Fruit fly (Drosophila melanogaster) whole organism, embryonic: Measurements from ENCODE around the gene swa.
A peak's percentile ranks its signal among the peaks of the same experiment; 100 is the strongest.

Source experiments
- B-H1 ChIP-seq: fragments of 200-800 bp; sonication (Bioruptor generic); IDR thresholded peaks from 3 replicates; pipeline ENCODE4 v1.3.6; 2022; ENCODE audit warnings: missing biosample characterization, missing genetic modification characterization
- Bteb2 ChIP-seq: fragments of 200-800 bp; sonication (Bioruptor generic); optimal IDR thresholded peaks from 2 replicates; lab custom pipeline; 2016; ENCODE audit warnings: missing biosample characterization, missing genetic modification characterization
- C15 ChIP-seq: fragments of 200-800 bp; sonication (Bioruptor generic); IDR thresholded peaks from 3 replicates; pipeline ENCODE4 v1.3.6; 2022; ENCODE audit warnings: missing biosample characterization, missing genetic modification characterization
- CG10209 ChIP-seq: fragments of 200-800 bp; sonication (Bioruptor generic); optimal IDR thresholded peaks from 3 replicates; lab custom pipeline; 2017; ENCODE audit warnings: missing biosample characterization, mild to moderate bottlenecking, missing genetic modification characterization, missing genetic modification reagents
- CG10654 ChIP-seq: fragments of 200-800 bp; sonication (Bioruptor generic); optimal IDR thresholded peaks from 2 replicates; lab custom pipeline; 2016; ENCODE audit warnings: missing biosample characterization, missing genetic modification characterization
- CG13894 ChIP-seq: fragments of 200-800 bp; sonication (Bioruptor generic); optimal IDR thresholded peaks from 3 replicates; lab custom pipeline; 2018; ENCODE audit warnings: missing biosample characterization, mild to moderate bottlenecking, missing genetic modification characterization, moderate library complexity
- CG16815 ChIP-seq: fragments of 200-800 bp; sonication (Bioruptor generic); optimal IDR thresholded peaks from 3 replicates; lab custom pipeline; 2017; ENCODE audit warnings: missing biosample characterization, mild to moderate bottlenecking, missing genetic modification characterization
- CG17328 ChIP-seq: fragments of 200-800 bp; sonication (Bioruptor generic); IDR thresholded peaks from 2 replicates; pipeline ENCODE4 v1.3.6; 2022; ENCODE audit warnings: missing biosample characterization, missing genetic modification characterization
- CG17802 ChIP-seq: fragments of 200-800 bp; sonication (Bioruptor generic); optimal IDR thresholded peaks from 2 replicates; lab custom pipeline; 2018; ENCODE audit warnings: missing biosample characterization, mild to moderate bottlenecking, missing genetic modification characterization, moderate library complexity
- CG3065 ChIP-seq: fragments of 200-800 bp; sonication (Bioruptor generic); optimal IDR thresholded peaks from 2 replicates; lab custom pipeline; 2016; ENCODE audit warnings: missing biosample characterization, missing genetic modification characterization
- CG31365 ChIP-seq: fragments of 200-800 bp; sonication (Bioruptor generic); optimal IDR thresholded peaks from 2 replicates; lab custom pipeline; 2018; ENCODE audit warnings: missing biosample characterization, mild to moderate bottlenecking, missing genetic modification characterization
- CG34422 ChIP-seq: fragments of 200-800 bp; sonication (Bioruptor generic); IDR thresholded peaks from 3 replicates; pipeline ENCODE4 v1.3.6; 2022; ENCODE audit warnings: missing biosample characterization, missing genetic modification characterization
- CG3838 ChIP-seq: fragments of 200-800 bp; sonication (Bioruptor generic); optimal IDR thresholded peaks from 3 replicates; lab custom pipeline; 2016; ENCODE audit warnings: missing biosample characterization, missing genetic modification characterization
- CG42726 ChIP-seq: fragments of 200-800 bp; sonication (Bioruptor generic); IDR thresholded peaks from 2 replicates; pipeline ENCODE4 v1.3.6; 2022; ENCODE audit warnings: missing biosample characterization, missing genetic modification characterization; ENCODE audit not compliant: partially characterized antibody
- CG6272 ChIP-seq: fragments of 200-800 bp; sonication (Bioruptor generic); IDR thresholded peaks from 2 replicates; pipeline ENCODE4 v1.3.6; 2022; ENCODE audit warnings: missing biosample characterization, missing genetic modification characterization
- CG6654 ChIP-seq: fragments of 200-800 bp; sonication (Bioruptor generic); optimal IDR thresholded peaks from 2 replicates; lab custom pipeline; 2017; ENCODE audit warnings: missing biosample characterization, mild to moderate bottlenecking, missing genetic modification characterization
- CG6689 ChIP-seq: fragments of 200-800 bp; sonication (Bioruptor generic); IDR thresholded peaks from 2 replicates; pipeline ENCODE4 v1.3.6; 2022; ENCODE audit warnings: missing biosample characterization, missing genetic modification characterization
- CG6791 ChIP-seq: fragments of 200-800 bp; sonication (Bioruptor generic); IDR thresholded peaks from 3 replicates; pipeline ENCODE4 v1.3.6; 2022; ENCODE audit warnings: missing biosample characterization, missing genetic modification characterization; ENCODE audit not compliant: partially characterized antibody
- CG6813 ChIP-seq: fragments of 200-800 bp; sonication (Bioruptor generic); optimal IDR thresholded peaks from 2 replicates; lab custom pipeline; 2017; ENCODE audit warnings: missing biosample characterization, missing genetic modification characterization, mild to moderate bottlenecking, moderate library complexity, missing genetic modification reagents
- CG8388 ChIP-seq: fragments of 200-800 bp; sonication (Bioruptor generic); optimal IDR thresholded peaks from 2 replicates; lab custom pipeline; 2019; ENCODE audit warnings: missing biosample characterization, mild to moderate bottlenecking, missing genetic modification characterization, moderate library complexity
- CrebB ChIP-seq: fragments of 200-800 bp; sonication (Bioruptor generic); optimal IDR thresholded peaks from 3 replicates; lab custom pipeline; 2018; ENCODE audit warnings: missing biosample characterization, mild to moderate bottlenecking, missing genetic modification characterization
- E2f2 ChIP-seq: fragments of 200-800 bp; sonication (Bioruptor generic); IDR thresholded peaks from 2 replicates; pipeline ENCODE4 v1.3.6; 2022; ENCODE audit warnings: missing biosample characterization, missing genetic modification characterization
- Hr51 ChIP-seq, 2 experiments: fragments of 200-800 bp; sonication (Bioruptor generic); optimal IDR thresholded peaks; 2 replicates in 1 of 2; 3 replicates in 1 of 2; lab custom pipeline; 2016 to 2018; ENCODE audit warnings: missing biosample characterization in 2 of 2, missing genetic modification characterization in 2 of 2, mild to moderate bottlenecking in 1 of 2, moderate library complexity in 1 of 2
- Lpt ChIP-seq: fragments of >200 bp; optimal IDR thresholded peaks from 2 replicates; lab custom pipeline; 2018; ENCODE audit warnings: missing biosample characterization, missing genetic modification characterization
- Med ChIP-seq: fragments of 200-800 bp; sonication (Bioruptor generic); peaks from one replicate; lab custom pipeline; 2016; ENCODE audit warnings: missing biosample characterization, missing genetic modification characterization, mild to moderate bottlenecking, inconsistent platforms, moderate library complexity
- NFAT ChIP-seq: fragments of 200-800 bp; sonication (Bioruptor generic); IDR thresholded peaks from 2 replicates; pipeline ENCODE4 v1.3.6; 2022; ENCODE audit warnings: missing biosample characterization, missing genetic modification characterization
- Neu2 ChIP-seq: fragments of 200-800 bp; sonication (Bioruptor generic); optimal IDR thresholded peaks from 3 replicates; lab custom pipeline; 2016; ENCODE audit warnings: missing biosample characterization, missing genetic modification characterization, borderline replicate concordance
- NfI ChIP-seq: fragments of 200-800 bp; sonication (Bioruptor generic); optimal IDR thresholded peaks from 3 replicates; lab custom pipeline; 2018; ENCODE audit warnings: missing biosample characterization, mild to moderate bottlenecking, missing genetic modification characterization, moderate library complexity
- Rx ChIP-seq: fragments of 200-800 bp; sonication (Bioruptor generic); IDR thresholded peaks from 2 replicates; pipeline ENCODE4 v1.3.6; 2022; ENCODE audit warnings: missing biosample characterization, missing genetic modification characterization
- Sox100B ChIP-seq: fragments of 200-800 bp; sonication (Bioruptor generic); optimal IDR thresholded peaks from 3 replicates; lab custom pipeline; 2018; ENCODE audit warnings: missing biosample characterization, mild to moderate bottlenecking, missing genetic modification characterization
- Xbp1 ChIP-seq: fragments of 200-800 bp; sonication (Bioruptor generic); optimal IDR thresholded peaks from 3 replicates; lab custom pipeline; 2016; ENCODE audit warnings: missing biosample characterization, mild to moderate bottlenecking, missing genetic modification characterization
- ash1 ChIP-seq: fragments of 200-800 bp; sonication (Bioruptor generic); optimal IDR thresholded peaks from 2 replicates; lab custom pipeline; 2018; ENCODE audit warnings: missing biosample characterization, mild to moderate bottlenecking, missing genetic modification characterization
- bowl ChIP-seq: fragments of 200-800 bp; sonication (Bioruptor generic); IDR thresholded peaks from 2 replicates; pipeline ENCODE4 v1.3.6; 2022; ENCODE audit warnings: missing biosample characterization, missing genetic modification characterization
- cg ChIP-seq: fragments of 200-800 bp; sonication (Bioruptor generic); optimal IDR thresholded peaks from 3 replicates; lab custom pipeline; 2019; ENCODE audit warnings: missing biosample characterization, mild to moderate bottlenecking, missing genetic modification characterization, moderate library complexity
- crc ChIP-seq: fragments of 200-800 bp; sonication (Bioruptor generic); optimal IDR thresholded peaks from 2 replicates; lab custom pipeline; 2016; ENCODE audit warnings: missing biosample characterization, missing genetic modification characterization
- dimm ChIP-seq: fragments of 200-800 bp; sonication (Bioruptor generic); IDR thresholded peaks from 2 replicates; pipeline ENCODE4 v1.3.6; 2022; ENCODE audit warnings: missing biosample characterization, missing genetic modification characterization
- en ChIP-seq: fragments of 200-800 bp; sonication (Bioruptor generic); optimal IDR thresholded peaks from 2 replicates; lab custom pipeline; 2016; ENCODE audit warnings: missing biosample characterization, missing genetic modification characterization
- fu2 ChIP-seq: fragments of 200-800 bp; sonication (Bioruptor generic); optimal IDR thresholded peaks from 2 replicates; lab custom pipeline; 2016; ENCODE audit warnings: missing biosample characterization, missing genetic modification characterization
- gsb ChIP-seq: fragments of 200-800 bp; sonication (Bioruptor generic); IDR thresholded peaks from 2 replicates; pipeline ENCODE4 v1.3.6; 2022; ENCODE audit warnings: missing biosample characterization, missing genetic modification characterization
- lab ChIP-seq: fragments of 200-800 bp; sonication (Bioruptor generic); optimal IDR thresholded peaks from 3 replicates; lab custom pipeline; 2017; ENCODE audit warnings: missing biosample characterization, missing genetic modification characterization, mild to moderate bottlenecking, moderate library complexity, missing genetic modification reagents
- mam ChIP-seq: fragments of 200-800 bp; sonication (Bioruptor generic); optimal IDR thresholded peaks from 3 replicates; lab custom pipeline; 2016; ENCODE audit warnings: missing biosample characterization, missing genetic modification characterization
- org-1 ChIP-seq: fragments of 200-800 bp; sonication (Bioruptor generic); optimal IDR thresholded peaks from 2 replicates; lab custom pipeline; 2017; ENCODE audit warnings: missing biosample characterization, missing genetic modification characterization
- otp ChIP-seq: fragments of 200-800 bp; sonication (Bioruptor generic); IDR thresholded peaks from 3 replicates; pipeline ENCODE4, ENCODE4 v1.3.6; 2022; ENCODE audit warnings: missing biosample characterization, missing genetic modification characterization
- pb ChIP-seq: fragments of 200-800 bp; sonication (Bioruptor generic); optimal IDR thresholded peaks from 3 replicates; lab custom pipeline; 2016; ENCODE audit warnings: missing biosample characterization, missing genetic modification characterization
- repo ChIP-seq: fragments of 200-800 bp; sonication (Bioruptor generic); optimal IDR thresholded peaks from 2 replicates; lab custom pipeline; 2016; ENCODE audit warnings: missing biosample characterization, missing genetic modification characterization
- scrt ChIP-seq: fragments of 200-800 bp; sonication (Bioruptor generic); optimal IDR thresholded peaks from 2 replicates; lab custom pipeline; 2018; ENCODE audit warnings: missing biosample characterization, mild to moderate bottlenecking, missing genetic modification characterization, moderate library complexity
- vfl ChIP-seq: fragments of 200-800 bp; sonication (Bioruptor generic); optimal IDR thresholded peaks from 2 replicates; lab custom pipeline; 2016; ENCODE audit warnings: missing biosample characterization, missing genetic modification characterization
- vnd ChIP-seq: fragments of 200-800 bp; sonication (Bioruptor generic); IDR thresholded peaks from 3 replicates; pipeline ENCODE4 v1.3.6; 2022; ENCODE audit warnings: missing biosample characterization, missing genetic modification characterization; ENCODE audit not compliant: partially characterized antibody
- zfh2 ChIP-seq: fragments of 200-800 bp; sonication (Bioruptor generic); optimal IDR thresholded peaks from 2 replicates; lab custom pipeline; 2016; ENCODE audit warnings: missing biosample characterization, missing genetic modification characterization

swa gene

dm6 chrX:6343786-6344537, 21.5 kb downstream of the swa start (continued):
- TF ChIP-seq en (GFP tag; lab: Kevin White, UChicago), result no peak
- TF ChIP-seq scrt (GFP tag; lab: Kevin White, UChicago), result no peak
- no peak for TF ChIP-seq CG6654
- no peak for TF ChIP-seq zfh2 (GFP tag; lab: Kevin White, UChicago)
- TF ChIP-seq Rx, result peak; percentile 67
- peak; percentile 69 for TF ChIP-seq Med (GFP tag; lab: Kevin White, UChicago)
- TF ChIP-seq CG6272 (GFP tag; lab: Robert Waterston, UW), result 0 out of 2 replicates have a peak, but pooled peaks have one; percentile 33
- peak; percentile 47 for TF ChIP-seq CG6689 (GFP tag; lab: Robert Waterston, UW)
- no peak for TF ChIP-seq CG42726 (GFP tag; lab: Robert Waterston, UW)
- no peak for TF ChIP-seq vfl (GFP tag; lab: Kevin White, UChicago)
- TF ChIP-seq C15 (GFP tag; lab: Robert Waterston, UW), result no peak
- TF ChIP-seq CG3065 (GFP tag; lab: Kevin White, UChicago), result no peak
- TF ChIP-seq NFAT, result no peak; the same call in 1 of the 2 replicates
- TF ChIP-seq CrebB, result no peak
- no peak for TF ChIP-seq fu2 (GFP tag; lab: Kevin White, UChicago)
- TF ChIP-seq CG17328 (GFP tag; lab: Robert Waterston, UW), result peak; percentile 59
- no peak for TF ChIP-seq crc (GFP tag; lab: Kevin White, UChicago)
- no peak for TF ChIP-seq repo
- TF ChIP-seq CG8388, result peak; percentile 33
- no peak for TF ChIP-seq CG17802 (tag; lab: Kevin White, UChicago)
- no peak for TF ChIP-seq Lpt (GFP tag; lab: Kevin White, UChicago)
- no peak for TF ChIP-seq gsb (GFP tag; lab: Robert Waterston, UW)
- peak in 1 of 2 experiments; percentile 27 for TF ChIP-seq Hr51 (GFP tag; optimal IDR thresholded peaks at IDR 0.05; lab: Kevin White, UChicago)
- TF ChIP-seq vnd, result no peak
- TF ChIP-seq Neu2 (GFP tag; lab: Kevin White, UChicago), result no peak
- no peak for TF ChIP-seq CG3838 (GFP tag; lab: Kevin White, UChicago)
- TF ChIP-seq CG6813 (GFP tag; lab: Kevin White, UChicago), result no peak
- peak; percentile 58; the same call in 1 of the 2 replicates for TF ChIP-seq bowl (GFP tag; lab: Robert Waterston, UW)
- peak; percentile 20 for TF ChIP-seq Xbp1 (GFP tag; lab: Kevin White, UChicago)
- no peak for TF ChIP-seq mam (GFP tag; lab: Kevin White, UChicago)
- TF ChIP-seq NfI, result no peak
- no peak for TF ChIP-seq CG31365 (tag; lab: Kevin White, UChicago)
- no peak for TF ChIP-seq ash1 (GFP tag; lab: Kevin White, UChicago)
- 0 out of 2 replicates have a peak, but pooled peaks have one; percentile 25 for TF ChIP-seq dimm (GFP tag; lab: Robert Waterston, UW)
- TF ChIP-seq CG10654, result no peak
- no peak for TF ChIP-seq CG6791 (GFP tag; lab: Robert Waterston, UW)
- TF ChIP-seq E2f2 (GFP tag; lab: Robert Waterston, UW), result peak; percentile 37; the same call in 1 of the 2 replicates
- TF ChIP-seq CG16815 (GFP tag; lab: Kevin White, UChicago), result no peak
- no peak for TF ChIP-seq CG13894
- peak; percentile 10 for TF ChIP-seq CG10209 (GFP tag; lab: Kevin White, UChicago)
- TF ChIP-seq pb, result no peak
- TF ChIP-seq Bteb2 (GFP tag; lab: Kevin White, UChicago), result no peak
- peak; percentile 68; the same call in 1 of the 3 replicates for TF ChIP-seq CG34422 (GFP tag; lab: Robert Waterston, UW)
- peak; percentile 35 for TF ChIP-seq Sox100B (GFP tag; lab: Kevin White, UChicago)
- no peak for TF ChIP-seq cg (GFP tag; lab: Kevin White, UChicago)
- no peak for TF ChIP-seq org-1 (GFP tag; lab: Kevin White, UChicago)
- TF ChIP-seq otp (GFP tag; lab: Robert Waterston, UW), result peak; percentile 76
- TF ChIP-seq lab (GFP tag; lab: Kevin White, UChicago), result peak; percentile 4
- TF ChIP-seq B-H1 (GFP tag; lab: Robert Waterston, UW), result peak; percentile 24; the same call in 1 of the 3 replicates
